Fruit fly (Drosophila melanogaster) whole organism, embryonic: ENCODE results near the gene CG14232.

Experiments used
- Asciz ChIP-seq: fragments of 200-800 bp; sonication (Bioruptor generic); optimal IDR thresholded peaks from 2 replicates; lab custom pipeline; 2017; ENCODE audit warnings: missing biosample characterization, mild to moderate bottlenecking, missing genetic modification characterization, missing genetic modification reagents
- Atf6 ChIP-seq: fragments of 200-800 bp; sonication (Bioruptor generic); IDR thresholded peaks from 2 replicates; pipeline ENCODE4 v1.3.6; 2022; ENCODE audit warnings: missing biosample characterization, missing genetic modification characterization
- CG10274 ChIP-seq: fragments of 200-800 bp; sonication (Bioruptor generic); optimal IDR thresholded peaks from 3 replicates; lab custom pipeline; 2017; ENCODE audit warnings: missing biosample characterization, mild to moderate bottlenecking, missing genetic modification characterization
- CG11093 ChIP-seq: fragments of 200-800 bp; sonication (Bioruptor generic); IDR thresholded peaks from 3 replicates; pipeline ENCODE4 v1.3.6; 2022; ENCODE audit warnings: missing biosample characterization, missing genetic modification characterization
- CG11504 ChIP-seq: fragments of 200-800 bp; sonication (Bioruptor generic); optimal IDR thresholded peaks from 3 replicates; lab custom pipeline; 2019; ENCODE audit warnings: missing biosample characterization, mild to moderate bottlenecking, missing genetic modification characterization, moderate library complexity
- CG13287 ChIP-seq: fragments of 200-800 bp; sonication (Bioruptor generic); IDR thresholded peaks from 2 replicates; pipeline ENCODE4 v1.3.6; 2022; ENCODE audit warnings: missing biosample characterization, missing genetic modification characterization; ENCODE audit not compliant: partially characterized antibody
- CG13624 ChIP-seq: fragments of 200-800 bp; sonication (Bioruptor generic); optimal IDR thresholded peaks from 2 replicates; lab custom pipeline; 2016; ENCODE audit warnings: missing biosample characterization, missing genetic modification characterization
- CG14014 ChIP-seq: fragments of 200-800 bp; sonication (Bioruptor generic); IDR thresholded peaks from 2 replicates; pipeline ENCODE4 v1.3.6; 2022; ENCODE audit warnings: missing biosample characterization, missing genetic modification characterization
- CG17186 ChIP-seq: fragments of 200-800 bp; sonication (Bioruptor generic); optimal IDR thresholded peaks from 3 replicates; lab custom pipeline; 2017; ENCODE audit warnings: missing biosample characterization, missing genetic modification reagents, missing genetic modification characterization
- CG17359 ChIP-seq: fragments of 200-800 bp; sonication (Bioruptor generic); optimal IDR thresholded peaks from 3 replicates; lab custom pipeline; 2018; ENCODE audit warnings: missing biosample characterization, mild to moderate bottlenecking, missing genetic modification characterization, moderate library complexity
- CG18619 ChIP-seq: fragments of 200-800 bp; sonication (Bioruptor generic); optimal IDR thresholded peaks from 3 replicates; lab custom pipeline; 2017; ENCODE audit warnings: missing biosample characterization, mild to moderate bottlenecking, missing genetic modification characterization
- CG33557 ChIP-seq: fragments of 200-800 bp; sonication (Bioruptor generic); optimal IDR thresholded peaks from 2 replicates; lab custom pipeline; 2019; ENCODE audit warnings: missing biosample characterization, mild to moderate bottlenecking, missing genetic modification characterization, moderate library complexity
- CG34376 ChIP-seq: fragments of 200-800 bp; sonication (Bioruptor generic); optimal IDR thresholded peaks from 2 replicates; lab custom pipeline; 2018; ENCODE audit warnings: missing biosample characterization, mild to moderate bottlenecking, missing genetic modification characterization
- CG6791 ChIP-seq: fragments of 200-800 bp; sonication (Bioruptor generic); IDR thresholded peaks from 3 replicates; pipeline ENCODE4 v1.3.6; 2022; ENCODE audit warnings: missing biosample characterization, missing genetic modification characterization; ENCODE audit not compliant: partially characterized antibody
- CG7357 ChIP-seq: fragments of 200-800 bp; sonication (Bioruptor generic); IDR thresholded peaks from 3 replicates; pipeline ENCODE4 v1.3.6; 2022; ENCODE audit warnings: missing biosample characterization, missing genetic modification characterization
- CG9932 ChIP-seq: fragments of 200-800 bp; sonication (Bioruptor generic); IDR thresholded peaks from 2 replicates; pipeline ENCODE4 v1.3.6; 2022; ENCODE audit warnings: missing biosample characterization, missing genetic modification characterization
- CTCF ChIP-seq: fragments of 200-800 bp; sonication (Bioruptor generic); optimal IDR thresholded peaks from 2 replicates; lab custom pipeline; 2017; ENCODE audit warnings: missing biosample characterization, mild to moderate bottlenecking, missing genetic modification characterization, moderate library complexity
- E2f2 ChIP-seq: fragments of 200-800 bp; sonication (Bioruptor generic); IDR thresholded peaks from 2 replicates; pipeline ENCODE4 v1.3.6; 2022; ENCODE audit warnings: missing biosample characterization, missing genetic modification characterization
- Ets65A ChIP-seq: fragments of 200-800 bp; sonication (Bioruptor generic); peaks from one replicate; lab custom pipeline; 2016; ENCODE audit warnings: missing biosample characterization, missing genetic modification characterization
- H2.0 ChIP-seq: fragments of 200-800 bp; sonication (Bioruptor generic); IDR thresholded peaks from 2 replicates; pipeline ENCODE4 v1.3.6; 2022; ENCODE audit warnings: missing biosample characterization, missing genetic modification characterization
- HmgD ChIP-seq: fragments of 200-800 bp; sonication (Bioruptor generic); optimal IDR thresholded peaks from 3 replicates; lab custom pipeline; 2016; ENCODE audit warnings: missing biosample characterization, missing genetic modification characterization
- HmgZ ChIP-seq: fragments of 200-800 bp; sonication (Bioruptor generic); optimal IDR thresholded peaks from 2 replicates; lab custom pipeline; 2018; ENCODE audit warnings: missing biosample characterization, mild to moderate bottlenecking, missing genetic modification characterization
- Nf-YB ChIP-seq: fragments of 200-800 bp; sonication (Bioruptor generic); optimal IDR thresholded peaks from 3 replicates; lab custom pipeline; 2019; ENCODE audit warnings: missing biosample characterization, mild to moderate bottlenecking, missing genetic modification characterization, moderate library complexity
- Ptx1 ChIP-seq: fragments of 200-800 bp; sonication (Bioruptor generic); IDR thresholded peaks from 2 replicates; pipeline ENCODE4 v1.3.6; 2022; ENCODE audit warnings: missing biosample characterization, missing genetic modification characterization
- Rfx ChIP-seq: fragments of 200-800 bp; sonication (Bioruptor generic); IDR thresholded peaks from 2 replicates; pipeline ENCODE4 v1.3.6; 2022; ENCODE audit warnings: missing biosample characterization, missing genetic modification characterization
- Trl ChIP-seq, 3 experiments: fragments of >200 bp in 2 of 3; fragments of 200-800 bp in 1 of 3; sonication (Bioruptor generic) in 1 of 3; optimal IDR thresholded peaks; 2 replicates in 1 of 3; 3 replicates in 2 of 3; lab custom pipeline; 2016 to 2017; ENCODE audit warnings: missing biosample characterization in 1 of 3, missing genetic modification characterization in 1 of 3
- Xrp1 ChIP-seq: fragments of 200-800 bp; sonication (Bioruptor generic); IDR thresholded peaks from 2 replicates; pipeline ENCODE4 v1.3.6; 2022; ENCODE audit warnings: missing biosample characterization, missing genetic modification characterization
- ab ChIP-seq: fragments of 200-800 bp; sonication (Bioruptor generic); optimal IDR thresholded peaks from 2 replicates; lab custom pipeline; 2016; ENCODE audit warnings: missing biosample characterization, missing genetic modification characterization
- ac ChIP-seq: fragments of 200-800 bp; sonication (Bioruptor generic); optimal IDR thresholded peaks from 3 replicates; lab custom pipeline; 2017; ENCODE audit warnings: missing biosample characterization, mild to moderate bottlenecking, missing genetic modification characterization
- bab2 ChIP-seq: fragments of 200-800 bp; sonication (Bioruptor generic); optimal IDR thresholded peaks from 2 replicates; lab custom pipeline; 2016; ENCODE audit warnings: missing biosample characterization, missing genetic modification characterization
- bcd ChIP-seq: fragments of 200-800 bp; sonication (Bioruptor generic); optimal IDR thresholded peaks from 2 replicates; lab custom pipeline; 2017; ENCODE audit warnings: missing biosample characterization, mild to moderate bottlenecking, missing genetic modification characterization
- chn ChIP-seq: fragments of 200-800 bp; sonication (Bioruptor generic); optimal IDR thresholded peaks from 2 replicates; lab custom pipeline; 2016; ENCODE audit warnings: missing biosample characterization, missing genetic modification characterization
- crp ChIP-seq, 2 experiments: fragments of 200-800 bp; sonication (Bioruptor generic); optimal IDR thresholded peaks; 2 replicates in 1 of 2; 3 replicates in 1 of 2; lab custom pipeline; 2017; ENCODE audit warnings: missing biosample characterization in 2 of 2, missing genetic modification characterization in 2 of 2, mild to moderate bottlenecking in 1 of 2, moderate library complexity in 1 of 2
- fd102C ChIP-seq: fragments of 200-800 bp; sonication (Bioruptor generic); optimal IDR thresholded peaks from 2 replicates; lab custom pipeline; 2018; ENCODE audit warnings: missing biosample characterization, mild to moderate bottlenecking, missing genetic modification characterization, moderate library complexity
- fd64A ChIP-seq: fragments of 200-800 bp; sonication (Bioruptor generic); optimal IDR thresholded peaks from 3 replicates; lab custom pipeline; 2018; ENCODE audit warnings: missing biosample characterization, mild to moderate bottlenecking, missing genetic modification characterization
- jumu ChIP-seq: fragments of 200-800 bp; sonication (Bioruptor generic); optimal IDR thresholded peaks from 3 replicates; lab custom pipeline; 2016; ENCODE audit warnings: missing biosample characterization, missing genetic modification characterization
- klu ChIP-seq: fragments of 200-800 bp; sonication (Bioruptor generic); IDR thresholded peaks from 2 replicates; pipeline ENCODE4 v1.3.6; 2022; ENCODE audit warnings: missing biosample characterization, missing genetic modification characterization
- kni ChIP-seq: fragments of 200-800 bp; sonication (Bioruptor generic); optimal IDR thresholded peaks from 3 replicates; lab custom pipeline; 2017; ENCODE audit warnings: mild to moderate bottlenecking, missing biosample characterization, missing genetic modification reagents, missing genetic modification characterization
- nau ChIP-seq: fragments of 200-800 bp; sonication (Bioruptor generic); optimal IDR thresholded peaks from 3 replicates; lab custom pipeline; 2017; ENCODE audit warnings: missing biosample characterization, mild to moderate bottlenecking, missing genetic modification characterization, missing genetic modification reagents
- prd ChIP-seq, 3 experiments: fragments of >200 bp in 2 of 3; fragments of 200-800 bp in 1 of 3; sonication (Bioruptor generic) in 1 of 3; optimal IDR thresholded peaks in 2 of 3; IDR thresholded peaks in 1 of 3; 2 replicates in 2 of 3; 3 replicates in 1 of 3; pipeline versions ENCODE4 v1.3.6 to Lab custom; 2017 to 2022; ENCODE audit warnings: missing biosample characterization in 1 of 3, missing genetic modification characterization in 1 of 3
- pum ChIP-seq: fragments of 200-800 bp; sonication (Bioruptor generic); optimal IDR thresholded peaks from 2 replicates; lab custom pipeline; 2016; ENCODE audit warnings: missing biosample characterization, missing genetic modification characterization
- run ChIP-seq: fragments of 200-800 bp; sonication (Bioruptor generic); optimal IDR thresholded peaks from 3 replicates; lab custom pipeline; 2018; ENCODE audit warnings: missing biosample characterization, mild to moderate bottlenecking, missing genetic modification characterization
- sisA ChIP-seq: fragments of 200-800 bp; sonication (Bioruptor generic); IDR thresholded peaks from 2 replicates; pipeline ENCODE4 v1.3.6; 2022; ENCODE audit warnings: missing biosample characterization, missing genetic modification characterization
- sna ChIP-seq: fragments of 200-800 bp; sonication (Bioruptor generic); IDR thresholded peaks from 2 replicates; pipeline ENCODE4 v1.3.6; 2022; ENCODE audit warnings: missing biosample characterization, missing genetic modification characterization; ENCODE audit not compliant: partially characterized antibody
- sob ChIP-seq: fragments of 200-800 bp; sonication (Bioruptor generic); IDR thresholded peaks from 2 replicates; pipeline ENCODE4 v1.3.6; 2022; ENCODE audit warnings: missing biosample characterization, missing genetic modification characterization
- ssp ChIP-seq: fragments of 200-800 bp; sonication (Bioruptor generic); IDR thresholded peaks from 2 replicates; pipeline ENCODE4 v1.3.6; 2022; ENCODE audit warnings: missing biosample characterization, missing genetic modification characterization
- trem ChIP-seq: fragments of 200-800 bp; optimal IDR thresholded peaks from 3 replicates; lab custom pipeline; 2019; ENCODE audit warnings: missing biosample characterization, mild to moderate bottlenecking, missing genetic modification characterization, moderate library complexity
- vvl ChIP-seq: fragments of 200-800 bp; sonication (Bioruptor generic); IDR thresholded peaks from 2 replicates; pipeline ENCODE4 v1.3.6; 2022; ENCODE audit warnings: missing biosample characterization, missing genetic modification characterization
- zf30C ChIP-seq: fragments of 200-800 bp; sonication (Bioruptor generic); optimal IDR thresholded peaks from 3 replicates; lab custom pipeline; 2018; ENCODE audit warnings: missing biosample characterization, mild to moderate bottlenecking, missing genetic modification characterization
- zfh2 ChIP-seq: fragments of 200-800 bp; sonication (Bioruptor generic); optimal IDR thresholded peaks from 2 replicates; lab custom pipeline; 2016; ENCODE audit warnings: missing biosample characterization, missing genetic modification characterization

CG14232 gene

DNA sequence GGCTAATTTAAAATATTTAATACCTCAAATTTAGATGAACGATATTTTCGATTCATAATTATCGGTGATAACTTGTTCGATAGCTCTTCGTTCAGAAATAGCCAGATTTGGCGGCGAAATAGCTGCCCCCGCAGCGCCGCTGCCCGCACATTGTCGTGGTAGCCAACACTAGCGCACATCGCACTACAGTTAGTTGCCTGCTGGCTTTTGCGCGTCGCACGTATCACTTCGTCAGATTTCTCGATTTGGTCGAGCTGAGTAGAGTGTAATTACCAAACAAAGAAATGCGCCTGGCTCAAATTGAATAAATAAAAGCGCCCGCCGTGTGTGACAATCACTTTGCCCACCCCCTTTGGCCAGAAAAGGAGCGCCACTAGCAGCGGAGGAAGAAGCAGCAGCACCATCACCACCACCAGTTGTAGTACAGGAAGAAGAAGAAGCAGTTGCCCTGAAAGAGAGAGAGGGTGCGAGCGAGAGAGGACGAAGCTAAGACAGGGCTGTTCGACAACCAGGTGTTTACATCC lies 46.6 kb upstream of the CG14232 start, which contains the start of gene Abcd3 (continued):
- TF ChIP-seq jumu (GFP tag; lab: Kevin White, UChicago) (peak; percentile 30), HmgD (GFP tag; lab: Kevin White, UChicago) (peak; percentile 70), E2f2 (GFP tag; lab: Robert Waterston, UW) (peak; percentile 67), CG6791 (GFP tag; lab: Robert Waterston, UW) (peak; percentile 75), chn (peak; percentile 57), bcd (GFP tag; lab: Kevin White, UChicago) (peak; percentile 12), CG9932 (GFP tag; lab: Robert Waterston, UW) (peak; percentile 60), fd64A (GFP tag; lab: Kevin White, UChicago) (no peak), kni (GFP tag; lab: Kevin White, UChicago) (peak; percentile 65), CG13624 (GFP tag; lab: Kevin White, UChicago) (peak; percentile 76), ssp (GFP tag; lab: Robert Waterston, UW) (no peak), HmgZ (tag; lab: Kevin White, UChicago) (peak; percentile 64), Ets65A (GFP tag; lab: Kevin White, UChicago) (peak; percentile 51), CG11093 (no peak), CG17359 (peak; percentile 46), sob (GFP tag; lab: Robert Waterston, UW) (peak; percentile 47; the same call in 1 of the 2 replicates), CG13287 (peak; percentile 78), vvl (peak; percentile 58; the same call in 1 of the 2 replicates), klu (GFP tag; lab: Robert Waterston, UW) (no peak), CG7357 (GFP tag; lab: Robert Waterston, UW) (no peak), Nf-YB (GFP tag; lab: Kevin White, UChicago) (peak; percentile 13), prd (optimal IDR thresholded peaks at IDR 0.05; lab: Kevin White, UChicago) (no peak), prd (GFP tag; IDR thresholded peaks at IDR 0.05; lab: Robert Waterston, UW) (no peak), Atf6 (GFP tag; lab: Robert Waterston, UW) (0 out of 2 replicates have a peak, but pooled peaks have one; percentile 15), trem (peak; percentile 46), CG18619 (peak; percentile 23), zf30C (GFP tag; lab: Kevin White, UChicago) (peak; percentile 16), sisA (GFP tag; lab: Robert Waterston, UW) (no peak), CG14014 (peak; percentile 34; the same call in 1 of the 2 replicates), fd102C (no peak), run (tag; lab: Kevin White, UChicago) (peak; percentile 2), zfh2 (GFP tag; lab: Kevin White, UChicago) (no peak), bab2 (GFP tag; lab: Kevin White, UChicago) (no peak), Rfx (peak; percentile 44), pum (GFP tag; lab: Kevin White, UChicago) (no peak), crp (GFP tag; optimal IDR thresholded peaks at IDR 0.05; lab: Kevin White, UChicago) (peak in 1 of 2 experiments; percentile 72), CG10274 (GFP tag; lab: Kevin White, UChicago) (no peak), nau (GFP tag; lab: Kevin White, UChicago) (peak; percentile 54), ab (no peak), Xrp1 (GFP tag; lab: Robert Waterston, UW) (no peak), CTCF (GFP tag; lab: Kevin White, UChicago) (peak; percentile 41), Asciz (GFP tag; lab: Kevin White, UChicago) (no peak), Trl (optimal IDR thresholded peaks at IDR 0.05; lab: Kevin White, UChicago) (peak in 1 of 2 experiments; percentile 39), Trl (GFP tag; optimal IDR thresholded peaks at IDR 0.05; lab: Kevin White, UChicago) (peak; percentile 51), CG33557 (peak; percentile 58), H2.0 (no peak), Ptx1 (no peak), CG34376 (GFP tag; lab: Kevin White, UChicago) (peak; percentile 88), ac (GFP tag; lab: Kevin White, UChicago) (peak; percentile 66), sna (GFP tag; lab: Robert Waterston, UW) (peak; percentile 62), CG11504 (tag; lab: Kevin White, UChicago) (peak; percentile 10), CG17186 (GFP tag; lab: Kevin White, UChicago) (peak; percentile 40)
